Worm (Caenorhabditis elegans): ENCODE data around the gene cyp-13A4.

Gene cyp-13A4

ce11 chrII:9802642-9803041 lies 5.1 kb upstream of the cyp-13A4 start, which contains the start of gene cyp-13A6:
TSS of gene cyp-13A6 (minus strand) at chrII:9802821.
- TF ChIP-seq ceh-13 (GFP tag; optimal IDR thresholded peaks at IDR 0.05) (no peak), tra-4 (tag; optimal IDR thresholded peaks at IDR 0.05) (no peak), scrt-1 (GFP tag; IDR thresholded peaks at IDR 0.05) (no peak), tbx-11 (GFP tag; IDR thresholded peaks at IDR 0.05) (no peak), ama-1 (optimal IDR thresholded peaks at IDR 0.05) (no peak), hmbx-1 (tag; optimal IDR thresholded peaks at IDR 0.05) (no peak), F13C5.2 (tag; optimal IDR thresholded peaks at IDR 0.05) (no peak), aly-1 (tag; optimal IDR thresholded peaks at IDR 0.05) (no peak), hmg-4 (GFP tag; optimal IDR thresholded peaks at IDR 0.05) (no peak), ceh-36 (tag; optimal IDR thresholded peaks at IDR 0.05) (no peak), flt-1 (GFP tag; IDR thresholded peaks at IDR 0.05) (no peak), tbx-37 (GFP tag; conservative IDR thresholded peaks at IDR 0.05) (no peak), hnd-1 (tag; optimal IDR thresholded peaks at IDR 0.05) (no peak)

ce11 chrII:9800251-9800650 lies 2.7 kb upstream of the cyp-13A4 start, which contains the start of gene cyp-13A5:
TSS of gene cyp-13A5 (minus strand) at chrII:9800362.
- TF ChIP-seq hmbx-1 (tag; optimal IDR thresholded peaks at IDR 0.05), result no peak
- TF ChIP-seq F13C5.2 (tag; optimal IDR thresholded peaks at IDR 0.05), result no peak
- no peak for TF ChIP-seq hnd-1 (tag; optimal IDR thresholded peaks at IDR 0.05)
- TF ChIP-seq ama-1 (optimal IDR thresholded peaks at IDR 0.05), result no peak
- TF ChIP-seq ceh-36 (tag; optimal IDR thresholded peaks at IDR 0.05), result no peak
- TF ChIP-seq hmg-4 (GFP tag; optimal IDR thresholded peaks at IDR 0.05), result no peak
- no peak for TF ChIP-seq pes-1 (GFP tag; IDR thresholded peaks at IDR 0.05)
- TF ChIP-seq scrt-1 (GFP tag; IDR thresholded peaks at IDR 0.05), result no peak

ce11 chrII:9793197-9793596 lies 4.3 kb downstream of the cyp-13A4 start, which contains the start of gene cyp-13A3:
TSS of gene cyp-13A3 (minus strand) at chrII:9793297.
- TF ChIP-seq ceh-13 (GFP tag; optimal IDR thresholded peaks at IDR 0.05), result no peak
- TF ChIP-seq flt-1 (GFP tag; IDR thresholded peaks at IDR 0.05), result no peak
- no peak for TF ChIP-seq hmbx-1 (tag; optimal IDR thresholded peaks at IDR 0.05)
- TF ChIP-seq ama-1 (optimal IDR thresholded peaks at IDR 0.05), result no peak
- no peak for TF ChIP-seq aly-1 (tag; optimal IDR thresholded peaks at IDR 0.05)
- TF ChIP-seq sea-1 (GFP tag; conservative IDR thresholded peaks at IDR 0.05), result no peak
- TF ChIP-seq pes-1 (GFP tag; IDR thresholded peaks at IDR 0.05), result no peak
- no peak for TF ChIP-seq tbx-37 (GFP tag; conservative IDR thresholded peaks at IDR 0.05)
- no peak for TF ChIP-seq ceh-36 (tag; optimal IDR thresholded peaks at IDR 0.05)
- no peak for TF ChIP-seq ets-7 (tag; optimal IDR thresholded peaks at IDR 0.05)
- TF ChIP-seq hmg-4 (GFP tag; optimal IDR thresholded peaks at IDR 0.05), result no peak
- no peak for TF ChIP-seq tra-4 (tag; optimal IDR thresholded peaks at IDR 0.05)
- TF ChIP-seq hnd-1 (tag; optimal IDR thresholded peaks at IDR 0.05), result no peak

- TF ChIP-seq sea-1 (GFP tag; conservative IDR thresholded peaks at IDR 0.05) (no peak), F13C5.2 (tag; optimal IDR thresholded peaks at IDR 0.05) (no peak), ceh-13 (GFP tag; optimal IDR thresholded peaks at IDR 0.05) (no peak), hnd-1 (tag; optimal IDR thresholded peaks at IDR 0.05) (no peak), B0310.2 (tag; optimal IDR thresholded peaks at IDR 0.05) (no peak), pes-1 (GFP tag; IDR thresholded peaks at IDR 0.05) (no peak), tbx-37 (GFP tag; conservative IDR thresholded peaks at IDR 0.05) (no peak), aly-1 (tag; optimal IDR thresholded peaks at IDR 0.05) (no peak)
Measured at ce11 chrII:9791185-9791584, 6.4 kb downstream of the cyp-13A4 start.

ce11 chrII:9787395-9788152 lies 10.0 kb downstream of the cyp-13A4 start, which contains the start of gene cyp-13A2:
TSS of gene cyp-13A2 (minus strand) at chrII:9787629.
- TF ChIP-seq tra-4 (tag; optimal IDR thresholded peaks at IDR 0.05), result no peak

- TF ChIP-seq tbx-11 (GFP tag; IDR thresholded peaks at IDR 0.05) (no peak), pes-1 (GFP tag; IDR thresholded peaks at IDR 0.05) (no peak), B0310.2 (tag; optimal IDR thresholded peaks at IDR 0.05) (no peak), ceh-36 (tag; optimal IDR thresholded peaks at IDR 0.05) (no peak), tbx-37 (GFP tag; conservative IDR thresholded peaks at IDR 0.05) (no peak), ets-7 (tag; optimal IDR thresholded peaks at IDR 0.05) (no peak), scrt-1 (GFP tag; IDR thresholded peaks at IDR 0.05) (no peak), hnd-1 (tag; optimal IDR thresholded peaks at IDR 0.05) (no peak)
Measured at ce11 chrII:9786215-9786614, 11.3 kb downstream of the cyp-13A4 start.

ce11 chrII:9782337-9782736 lies 15.2 kb downstream of the cyp-13A4 start, which contains the start of gene T10B9.14:
TSS of gene T10B9.14 (minus strand) at chrII:9782437.
- TF ChIP-seq tra-4 (tag; optimal IDR thresholded peaks at IDR 0.05) (no peak), B0310.2 (tag; optimal IDR thresholded peaks at IDR 0.05) (no peak), ama-1 (optimal IDR thresholded peaks at IDR 0.05) (no peak), sea-1 (GFP tag; conservative IDR thresholded peaks at IDR 0.05) (no peak)

ce11 chrII:9781842-9782241 lies 15.7 kb downstream of the cyp-13A4 start, which contains the start of gene cyp-13A1:
TSS of gene cyp-13A1 (minus strand) at chrII:9781997.
- TF ChIP-seq ceh-36 (tag; optimal IDR thresholded peaks at IDR 0.05) (no peak), sea-1 (GFP tag; conservative IDR thresholded peaks at IDR 0.05) (no peak), F13C5.2 (tag; optimal IDR thresholded peaks at IDR 0.05) (no peak), scrt-1 (GFP tag; IDR thresholded peaks at IDR 0.05) (no peak), tbx-37 (GFP tag; conservative IDR thresholded peaks at IDR 0.05) (no peak), pes-1 (GFP tag; IDR thresholded peaks at IDR 0.05) (no peak), hmbx-1 (tag; optimal IDR thresholded peaks at IDR 0.05) (no peak), aly-1 (tag; optimal IDR thresholded peaks at IDR 0.05) (no peak), flt-1 (GFP tag; IDR thresholded peaks at IDR 0.05) (no peak), B0310.2 (tag; optimal IDR thresholded peaks at IDR 0.05) (no peak), ceh-13 (GFP tag; optimal IDR thresholded peaks at IDR 0.05) (no peak), hmg-4 (GFP tag; optimal IDR thresholded peaks at IDR 0.05) (no peak), ets-7 (tag; optimal IDR thresholded peaks at IDR 0.05) (no peak), tra-4 (tag; optimal IDR thresholded peaks at IDR 0.05) (no peak), hnd-1 (tag; optimal IDR thresholded peaks at IDR 0.05) (no peak), ama-1 (optimal IDR thresholded peaks at IDR 0.05) (no peak), tbx-11 (GFP tag; IDR thresholded peaks at IDR 0.05) (no peak)

Measured in whole organism, early embryonic.